Worm (Caenorhabditis elegans): ENCODE data around the gene R05G6.9.

- TF ChIP-seq lsy-2 (tag; optimal IDR thresholded peaks at IDR 0.05) (no peak), blmp-1 (tag; optimal IDR thresholded peaks at IDR 0.05) (no peak)
These were observed 10.1 kb downstream of the R05G6.9 start for ce11 chrIV:7505866-7506488.
